Fruit fly (Drosophila melanogaster): ENCODE data around the gene frc.

- TF ChIP-seq usp (GFP tag; optimal IDR thresholded peaks at IDR 0.05) (no peak), CG8478 (optimal IDR thresholded peaks at IDR 0.05) (no peak), psq (optimal IDR thresholded peaks at IDR 0.05) (no peak)
Measured at dm6 chr3L:17383285-17383684, 49.7 kb downstream of the frc start.

Measured in whole organism.